Fruit fly (Drosophila melanogaster) Kc167 (cell line): ENCODE results near the gene CG13116.

Experiments
- Myc ChIP-seq: fragments of >200 bp; optimal IDR thresholded peaks from 2 replicates; lab custom pipeline; 2017; ENCODE audit warnings: missing external identifiers
- h ChIP-seq: fragments of >200 bp; optimal IDR thresholded peaks from 3 replicates; lab custom pipeline; 2018; ENCODE audit warnings: missing external identifiers
- psq ChIP-seq: fragments of >200 bp; optimal IDR thresholded peaks from 2 replicates; lab custom pipeline; 2017; ENCODE audit warnings: missing external identifiers

DNA sequence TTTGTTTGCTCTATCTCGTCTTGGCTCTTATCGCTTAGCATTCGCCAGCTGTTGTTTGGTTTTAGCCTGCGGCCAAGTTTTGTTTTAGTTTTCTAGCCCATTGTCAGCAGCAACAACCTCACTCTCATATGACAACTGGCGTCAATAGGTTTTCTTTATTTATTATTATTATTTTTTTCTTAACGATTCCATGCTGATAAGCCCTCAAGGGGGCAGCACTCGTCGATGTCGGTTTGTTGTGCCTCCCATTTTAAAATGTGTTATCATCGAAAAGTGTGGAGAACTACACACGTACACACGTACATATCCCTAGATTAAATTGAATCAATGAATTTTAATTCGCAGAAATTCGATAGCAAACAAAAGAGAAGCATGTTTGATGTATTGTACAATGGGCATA lies 38.5 kb upstream of the CG13116 start:
- TF ChIP-seq psq = no peak
- TF ChIP-seq h (lab: Kevin White, UChicago) = no peak
- no peak for TF ChIP-seq Myc
